Worm (Caenorhabditis elegans) whole organism, early embryonic: Measurements from ENCODE around the gene gba-1.

Source experiments
- B0310.2 ChIP-seq: sonication (generic microtip); optimal IDR thresholded peaks from 2 replicates; lab custom pipeline; 2016; ENCODE audit warnings: mild to moderate bottlenecking, missing genetic modification characterization, missing compliant biosample characterization
- F13C5.2 ChIP-seq: sonication (generic microtip); optimal IDR thresholded peaks from 2 replicates; lab custom pipeline; 2017; ENCODE audit warnings: mild to moderate bottlenecking, missing genetic modification characterization, inconsistent platforms, missing compliant biosample characterization
- aly-1 ChIP-seq: sonication (generic microtip); optimal IDR thresholded peaks from 2 replicates; lab custom pipeline; 2016; ENCODE audit warnings: missing genetic modification characterization, missing compliant biosample characterization
- ama-1 ChIP-seq: fragments of 150-350 bp; optimal IDR thresholded peaks from 2 replicates; lab custom pipeline; 2014
- flt-1 ChIP-seq: fragments of 200-800 bp; sonication (Bioruptor generic); IDR thresholded peaks from 2 replicates; pipeline ENCODE4 v1.3.6; 2022; ENCODE audit warnings: missing genetic modification characterization, missing compliant biosample characterization
- hnd-1 ChIP-seq: sonication (generic microtip); optimal IDR thresholded peaks from 2 replicates; lab custom pipeline; 2016; ENCODE audit warnings: missing genetic modification characterization, missing compliant biosample characterization
- scrt-1 ChIP-seq: fragments of 200-800 bp; sonication (Bioruptor generic); IDR thresholded peaks from 2 replicates; pipeline ENCODE4 v1.3.6; 2022; ENCODE audit warnings: missing genetic modification characterization, missing compliant biosample characterization
- tra-4 ChIP-seq: sonication (generic microtip); optimal IDR thresholded peaks from 2 replicates; lab custom pipeline; 2017; ENCODE audit warnings: missing genetic modification characterization, missing compliant biosample characterization

- TF ChIP-seq hnd-1 (tag; lab: Kevin White, UChicago): no peak
- TF ChIP-seq ama-1 (lab: Kevin White, UChicago): no peak
- no peak for TF ChIP-seq scrt-1 (GFP tag; lab: Robert Waterston, UW)
- TF ChIP-seq F13C5.2 (tag; lab: Kevin White, UChicago): no peak
- TF ChIP-seq tra-4 (tag; lab: Kevin White, UChicago): no peak
- TF ChIP-seq B0310.2 (tag; lab: Kevin White, UChicago): no peak
- no peak for TF ChIP-seq aly-1 (tag; lab: Kevin White, UChicago)
- TF ChIP-seq flt-1 (GFP tag; lab: Robert Waterston, UW): no peak
Observed at ce11 chrII:2146900-2147375, 29.6 kb upstream of the gba-1 start, which contains the start of gene C40A11.2.
